Fruit fly (Drosophila melanogaster) whole organism, embryonic: ENCODE results near the gene Bx.
A peak's percentile ranks its signal among the peaks of the same experiment; 100 is the strongest.

Source experiments
- Bteb2 ChIP-seq: fragments of 200-800 bp; sonication (Bioruptor generic); optimal IDR thresholded peaks from 2 replicates; lab custom pipeline; 2016; ENCODE audit warnings: missing biosample characterization, missing genetic modification characterization
- CG10209 ChIP-seq: fragments of 200-800 bp; sonication (Bioruptor generic); optimal IDR thresholded peaks from 3 replicates; lab custom pipeline; 2017; ENCODE audit warnings: missing biosample characterization, mild to moderate bottlenecking, missing genetic modification characterization, missing genetic modification reagents
- CG10543 ChIP-seq: fragments of 200-800 bp; sonication (Bioruptor generic); optimal IDR thresholded peaks from 3 replicates; lab custom pipeline; 2017; ENCODE audit warnings: missing biosample characterization, mild to moderate bottlenecking, missing genetic modification characterization, moderate library complexity
- CG11093 ChIP-seq: fragments of 200-800 bp; sonication (Bioruptor generic); IDR thresholded peaks from 3 replicates; pipeline ENCODE4 v1.3.6; 2022; ENCODE audit warnings: missing biosample characterization, missing genetic modification characterization
- CG13775 ChIP-seq: fragments of 200-800 bp; sonication (Bioruptor generic); optimal IDR thresholded peaks from 3 replicates; lab custom pipeline; 2017; ENCODE audit warnings: missing biosample characterization, mild to moderate bottlenecking, missing genetic modification characterization
- CG14441 ChIP-seq: fragments of 200-800 bp; sonication (Bioruptor generic); IDR thresholded peaks from 2 replicates; pipeline ENCODE4 v1.3.6; 2022; ENCODE audit warnings: missing biosample characterization, missing genetic modification characterization
- CG14965 ChIP-seq: fragments of 200-800 bp; sonication (Bioruptor generic); optimal IDR thresholded peaks from 2 replicates; lab custom pipeline; 2016; ENCODE audit warnings: missing biosample characterization, missing genetic modification characterization, borderline replicate concordance
- CG1603 ChIP-seq: fragments of 200-800 bp; sonication (Bioruptor generic); optimal IDR thresholded peaks from 2 replicates; lab custom pipeline; 2019; ENCODE audit warnings: missing biosample characterization, mild to moderate bottlenecking, missing genetic modification characterization, moderate library complexity
- CG17186 ChIP-seq: fragments of 200-800 bp; sonication (Bioruptor generic); optimal IDR thresholded peaks from 3 replicates; lab custom pipeline; 2017; ENCODE audit warnings: missing biosample characterization, missing genetic modification reagents, missing genetic modification characterization
- CG17361 ChIP-seq: fragments of 200-800 bp; sonication (Bioruptor generic); IDR thresholded peaks from 3 replicates; pipeline ENCODE4 v1.3.6; 2022; ENCODE audit warnings: missing biosample characterization, missing genetic modification characterization
- CG18619 ChIP-seq: fragments of 200-800 bp; sonication (Bioruptor generic); optimal IDR thresholded peaks from 3 replicates; lab custom pipeline; 2017; ENCODE audit warnings: missing biosample characterization, mild to moderate bottlenecking, missing genetic modification characterization
- CG2129 ChIP-seq: fragments of 200-800 bp; sonication (Bioruptor generic); IDR thresholded peaks from 2 replicates; pipeline ENCODE4 v1.3.6; 2022; ENCODE audit warnings: missing biosample characterization, missing genetic modification characterization; ENCODE audit not compliant: partially characterized antibody
- CG2199 ChIP-seq: fragments of 200-800 bp; sonication (Bioruptor generic); IDR thresholded peaks from 3 replicates; pipeline ENCODE4 v1.3.6; 2022; ENCODE audit warnings: missing biosample characterization, missing genetic modification characterization
- CG2678 ChIP-seq: fragments of 200-800 bp; sonication (Bioruptor generic); optimal IDR thresholded peaks from 3 replicates; lab custom pipeline; 2019; ENCODE audit warnings: missing biosample characterization, mild to moderate bottlenecking, missing genetic modification characterization, moderate library complexity
- CG30431 ChIP-seq: fragments of 200-800 bp; sonication (Bioruptor generic); optimal IDR thresholded peaks from 2 replicates; lab custom pipeline; 2017; ENCODE audit warnings: missing biosample characterization, missing genetic modification characterization
- CG3065 ChIP-seq: fragments of 200-800 bp; sonication (Bioruptor generic); optimal IDR thresholded peaks from 2 replicates; lab custom pipeline; 2016; ENCODE audit warnings: missing biosample characterization, missing genetic modification characterization
- CG33557 ChIP-seq: fragments of 200-800 bp; sonication (Bioruptor generic); optimal IDR thresholded peaks from 2 replicates; lab custom pipeline; 2019; ENCODE audit warnings: missing biosample characterization, mild to moderate bottlenecking, missing genetic modification characterization, moderate library complexity
- CG4328 ChIP-seq: fragments of 200-800 bp; sonication (Bioruptor generic); optimal IDR thresholded peaks from 3 replicates; lab custom pipeline; 2017; ENCODE audit warnings: missing biosample characterization, missing genetic modification reagents, missing genetic modification characterization
- CG4404 ChIP-seq: fragments of 200-800 bp; sonication (Bioruptor generic); IDR thresholded peaks from 2 replicates; pipeline ENCODE4 v1.3.6; 2022; ENCODE audit warnings: missing biosample characterization, missing genetic modification characterization
- CG5180 ChIP-seq: fragments of 200-800 bp; sonication (Bioruptor generic); optimal IDR thresholded peaks from 3 replicates; lab custom pipeline; 2017; ENCODE audit warnings: missing biosample characterization, missing genetic modification characterization, mild to moderate bottlenecking, moderate library complexity, missing genetic modification reagents
- CG8281 ChIP-seq: fragments of 200-800 bp; sonication (Bioruptor generic); optimal IDR thresholded peaks from 2 replicates; lab custom pipeline; 2018; ENCODE audit warnings: missing biosample characterization, mild to moderate bottlenecking, missing genetic modification characterization, moderate library complexity
- CG8924 ChIP-seq: fragments of 200-800 bp; optimal IDR thresholded peaks from 3 replicates; lab custom pipeline; 2019; ENCODE audit warnings: missing biosample characterization, mild to moderate bottlenecking, missing genetic modification characterization, moderate library complexity
- CG9932 ChIP-seq: fragments of 200-800 bp; sonication (Bioruptor generic); IDR thresholded peaks from 2 replicates; pipeline ENCODE4 v1.3.6; 2022; ENCODE audit warnings: missing biosample characterization, missing genetic modification characterization
- CHES-1-like ChIP-seq: fragments of 200-800 bp; sonication (Bioruptor generic); optimal IDR thresholded peaks from 2 replicates; lab custom pipeline; 2016; ENCODE audit warnings: missing biosample characterization, missing genetic modification characterization
- CTCF ChIP-seq: fragments of 200-800 bp; sonication (Bioruptor generic); optimal IDR thresholded peaks from 2 replicates; lab custom pipeline; 2017; ENCODE audit warnings: missing biosample characterization, mild to moderate bottlenecking, missing genetic modification characterization, moderate library complexity
- E2f2 ChIP-seq: fragments of 200-800 bp; sonication (Bioruptor generic); IDR thresholded peaks from 2 replicates; pipeline ENCODE4 v1.3.6; 2022; ENCODE audit warnings: missing biosample characterization, missing genetic modification characterization
- Hr39 ChIP-seq: fragments of >200 bp; optimal IDR thresholded peaks from 2 replicates; lab custom pipeline; 2017
- Hr51 ChIP-seq, 2 experiments: fragments of 200-800 bp; sonication (Bioruptor generic); optimal IDR thresholded peaks; 2 replicates in 1 of 2; 3 replicates in 1 of 2; lab custom pipeline; 2016 to 2018; ENCODE audit warnings: missing biosample characterization in 2 of 2, missing genetic modification characterization in 2 of 2, mild to moderate bottlenecking in 1 of 2, moderate library complexity in 1 of 2
- Nf-YB ChIP-seq: fragments of 200-800 bp; sonication (Bioruptor generic); optimal IDR thresholded peaks from 3 replicates; lab custom pipeline; 2019; ENCODE audit warnings: missing biosample characterization, mild to moderate bottlenecking, missing genetic modification characterization, moderate library complexity
- NfI ChIP-seq: fragments of 200-800 bp; sonication (Bioruptor generic); optimal IDR thresholded peaks from 3 replicates; lab custom pipeline; 2018; ENCODE audit warnings: missing biosample characterization, mild to moderate bottlenecking, missing genetic modification characterization, moderate library complexity
- Ptx1 ChIP-seq: fragments of 200-800 bp; sonication (Bioruptor generic); IDR thresholded peaks from 2 replicates; pipeline ENCODE4 v1.3.6; 2022; ENCODE audit warnings: missing biosample characterization, missing genetic modification characterization
- Rx ChIP-seq: fragments of 200-800 bp; sonication (Bioruptor generic); IDR thresholded peaks from 2 replicates; pipeline ENCODE4 v1.3.6; 2022; ENCODE audit warnings: missing biosample characterization, missing genetic modification characterization
- Sox100B ChIP-seq: fragments of 200-800 bp; sonication (Bioruptor generic); optimal IDR thresholded peaks from 3 replicates; lab custom pipeline; 2018; ENCODE audit warnings: missing biosample characterization, mild to moderate bottlenecking, missing genetic modification characterization
- Vsx1 ChIP-seq: fragments of 200-800 bp; sonication (Bioruptor generic); optimal IDR thresholded peaks from 2 replicates; lab custom pipeline; 2017; ENCODE audit warnings: missing biosample characterization, mild to moderate bottlenecking, missing genetic modification characterization, missing genetic modification reagents
- abd-A ChIP-seq: fragments of 200-800 bp; sonication (Bioruptor generic); optimal IDR thresholded peaks from 3 replicates; lab custom pipeline; 2019; ENCODE audit warnings: missing biosample characterization, mild to moderate bottlenecking, missing genetic modification characterization, moderate library complexity
- ap ChIP-seq: fragments of 200-800 bp; sonication (Bioruptor generic); IDR thresholded peaks from 2 replicates; pipeline ENCODE4 v1.3.6; 2022; ENCODE audit warnings: missing biosample characterization, missing genetic modification characterization
- chif ChIP-seq, 2 experiments: fragments of 200-800 bp; sonication (Bioruptor generic); optimal IDR thresholded peaks; 3 replicates each; lab custom pipeline; 2016; ENCODE audit warnings: missing biosample characterization in 2 of 2, missing genetic modification characterization in 2 of 2
- chn ChIP-seq: fragments of 200-800 bp; sonication (Bioruptor generic); optimal IDR thresholded peaks from 2 replicates; lab custom pipeline; 2016; ENCODE audit warnings: missing biosample characterization, missing genetic modification characterization
- da ChIP-seq: fragments of 200-800 bp; sonication (Bioruptor generic); optimal IDR thresholded peaks from 2 replicates; lab custom pipeline; 2016; ENCODE audit warnings: missing biosample characterization, missing genetic modification characterization
- dysf ChIP-seq: fragments of 200-800 bp; sonication (Bioruptor generic); IDR thresholded peaks from 3 replicates; pipeline ENCODE4 v1.3.6; 2022; ENCODE audit warnings: missing biosample characterization, missing genetic modification characterization
- gem ChIP-seq: fragments of 200-800 bp; sonication (Bioruptor generic); optimal IDR thresholded peaks from 2 replicates; lab custom pipeline; 2019; ENCODE audit warnings: missing biosample characterization, mild to moderate bottlenecking, missing genetic modification characterization, moderate library complexity
- hkb ChIP-seq, 2 experiments: fragments of 200-800 bp in 1 of 2; fragments of >200 bp in 1 of 2; sonication (Bioruptor generic) in 1 of 2; IDR thresholded peaks in 1 of 2; optimal IDR thresholded peaks in 1 of 2; 2 replicates each; pipeline versions ENCODE4 v1.3.6 to Lab custom; 2017 to 2022; ENCODE audit warnings: missing biosample characterization in 1 of 2, missing genetic modification characterization in 1 of 2
- jing ChIP-seq: fragments of 200-800 bp; sonication (Bioruptor generic); optimal IDR thresholded peaks from 2 replicates; lab custom pipeline; 2018; ENCODE audit warnings: missing biosample characterization, mild to moderate bottlenecking, missing genetic modification characterization
- kah ChIP-seq: fragments of 200-800 bp; sonication (Bioruptor generic); optimal IDR thresholded peaks from 2 replicates; lab custom pipeline; 2018; ENCODE audit warnings: missing biosample characterization, mild to moderate bottlenecking, missing genetic modification characterization
- klu ChIP-seq: fragments of 200-800 bp; sonication (Bioruptor generic); IDR thresholded peaks from 2 replicates; pipeline ENCODE4 v1.3.6; 2022; ENCODE audit warnings: missing biosample characterization, missing genetic modification characterization
- knrl ChIP-seq: fragments of 200-800 bp; sonication (Bioruptor generic); IDR thresholded peaks from 3 replicates; pipeline ENCODE4 v1.3.6; 2022; ENCODE audit warnings: missing biosample characterization, missing genetic modification characterization; ENCODE audit not compliant: partially characterized antibody
- luna ChIP-seq: fragments of 200-800 bp; sonication (Bioruptor generic); optimal IDR thresholded peaks from 2 replicates; lab custom pipeline; 2016; ENCODE audit warnings: missing biosample characterization, missing genetic modification characterization
- mld ChIP-seq: fragments of 200-800 bp; sonication (Bioruptor generic); IDR thresholded peaks from 3 replicates; pipeline ENCODE4 v1.3.6; 2022; ENCODE audit warnings: missing biosample characterization, missing genetic modification characterization; ENCODE audit not compliant: partially characterized antibody
- scrt ChIP-seq: fragments of 200-800 bp; sonication (Bioruptor generic); optimal IDR thresholded peaks from 2 replicates; lab custom pipeline; 2018; ENCODE audit warnings: missing biosample characterization, mild to moderate bottlenecking, missing genetic modification characterization, moderate library complexity
- sisA ChIP-seq: fragments of 200-800 bp; sonication (Bioruptor generic); IDR thresholded peaks from 2 replicates; pipeline ENCODE4 v1.3.6; 2022; ENCODE audit warnings: missing biosample characterization, missing genetic modification characterization
- wek ChIP-seq: fragments of 200-800 bp; sonication (Bioruptor generic); optimal IDR thresholded peaks from 3 replicates; lab custom pipeline; 2018; ENCODE audit warnings: missing biosample characterization, mild to moderate bottlenecking, missing genetic modification characterization, moderate library complexity

Gene Bx

DNA sequence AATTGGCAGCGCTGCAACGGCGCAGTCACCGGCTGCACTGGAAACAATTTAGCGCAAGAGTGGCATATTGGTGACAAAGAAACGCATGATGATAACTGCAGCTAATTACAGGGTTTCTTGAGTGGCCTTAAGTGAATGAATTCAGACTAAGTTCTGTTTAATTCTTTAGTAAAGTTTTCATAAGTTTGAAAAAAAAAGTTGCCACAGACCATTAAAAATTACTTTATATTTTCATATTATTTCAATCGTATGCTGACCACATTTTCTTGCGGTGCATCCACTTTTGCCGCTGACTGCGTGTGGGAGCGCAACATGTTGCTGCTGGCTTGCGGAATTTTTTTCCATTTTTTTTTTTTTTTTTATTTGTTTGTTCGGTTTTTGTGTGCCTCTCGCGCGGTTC is 37.2 kb downstream of the Bx start (continued):
- TF ChIP-seq sisA (GFP tag; lab: Robert Waterston, UW) (peak; percentile 29; the same call in 1 of the 2 replicates), CG17186 (no peak), jing (GFP tag; lab: Kevin White, UChicago) (no peak), CHES-1-like (GFP tag; lab: Kevin White, UChicago) (no peak), hkb (optimal IDR thresholded peaks at IDR 0.05; lab: Kevin White, UChicago) (no peak), hkb (GFP tag; IDR thresholded peaks at IDR 0.05; lab: Robert Waterston, UW) (0 out of 2 replicates have a peak, but pooled peaks have one; percentile 26), CG4404 (GFP tag; lab: Robert Waterston, UW) (peak; percentile 26; the same call in 1 of the 2 replicates), Vsx1 (GFP tag; lab: Kevin White, UChicago) (no peak), Hr39 (no peak), da (no peak), CTCF (GFP tag; lab: Kevin White, UChicago) (no peak), NfI (GFP tag; lab: Kevin White, UChicago) (no peak), Sox100B (GFP tag; lab: Kevin White, UChicago) (peak; percentile 34), CG33557 (GFP tag; lab: Kevin White, UChicago) (no peak), Hr51 (GFP tag; optimal IDR thresholded peaks at IDR 0.05; lab: Kevin White, UChicago) (peak in 1 of 2 experiments; percentile 46), Rx (GFP tag; lab: Robert Waterston, UW) (no peak), CG4328 (no peak), Ptx1 (GFP tag; lab: Robert Waterston, UW) (peak; percentile 45; the same call in 1 of the 2 replicates), CG8924 (tag; lab: Kevin White, UChicago) (no peak), CG30431 (GFP tag; lab: Kevin White, UChicago) (peak; percentile 33), CG8281 (no peak), CG18619 (GFP tag; lab: Kevin White, UChicago) (peak; percentile 15), CG10209 (GFP tag; lab: Kevin White, UChicago) (peak; percentile 9), CG14965 (GFP tag; lab: Kevin White, UChicago) (no peak), klu (no peak), mld (GFP tag; lab: Robert Waterston, UW) (no peak), wek (no peak), Bteb2 (no peak), Nf-YB (no peak), CG13775 (peak; percentile 28), chn (no peak), luna (GFP tag; lab: Kevin White, UChicago) (no peak), abd-A (tag; lab: Kevin White, UChicago) (no peak), ap (GFP tag; lab: Robert Waterston, UW) (no peak), CG2678 (tag; lab: Kevin White, UChicago) (peak; percentile 39), CG5180 (GFP tag; lab: Kevin White, UChicago) (no peak), gem (peak; percentile 63), CG9932 (no peak), CG11093 (GFP tag; lab: Robert Waterston, UW) (peak; percentile 59; the same call in 2 of the 3 replicates), CG2199 (GFP tag; lab: Robert Waterston, UW) (no peak), kah (GFP tag; lab: Kevin White, UChicago) (no peak), E2f2 (GFP tag; lab: Robert Waterston, UW) (no peak), CG1603 (tag; lab: Kevin White, UChicago) (no peak), CG3065 (no peak), CG2129 (GFP tag; lab: Robert Waterston, UW) (no peak), scrt (GFP tag; lab: Kevin White, UChicago) (no peak), dysf (GFP tag; lab: Robert Waterston, UW) (peak; percentile 47; the same call in 2 of the 3 replicates), CG14441 (no peak), chif (GFP tag; optimal IDR thresholded peaks at IDR 0.05; lab: Kevin White, UChicago) (no peak), CG10543 (no peak), CG17361 (GFP tag; lab: Robert Waterston, UW) (0 out of 3 replicates have a peak, but pooled peaks have one; percentile 15), knrl (no peak)
